Worm (Caenorhabditis elegans) whole organism, L3 larva: Measurements from ENCODE around the gene F15D4.5.
A peak's percentile ranks its signal among the peaks of the same experiment; 100 is the strongest.

Experiments used
- ZK546.5 ChIP-seq: sonication (generic microtip); optimal IDR thresholded peaks from 2 replicates; lab custom pipeline; 2017; ENCODE audit warnings: missing biosample characterization, missing genetic modification characterization
- ama-1 ChIP-seq: fragments of 150-350 bp; optimal IDR thresholded peaks from 2 replicates; lab custom pipeline; 2018
- ceh-16 ChIP-seq: sonication (generic microtip); optimal IDR thresholded peaks from 2 replicates; lab custom pipeline; 2017; ENCODE audit warnings: missing biosample characterization, missing genetic modification characterization
- ceh-28 ChIP-seq: fragments of 150-350 bp; optimal IDR thresholded peaks from 2 replicates; lab custom pipeline; 2014; ENCODE audit warnings: missing biosample characterization, missing genetic modification reagents, missing genetic modification characterization
- ceh-82 ChIP-seq: fragments of 150-350 bp; optimal IDR thresholded peaks from 2 replicates; lab custom pipeline; 2014; ENCODE audit warnings: missing biosample characterization, missing genetic modification characterization
- daf-12 ChIP-seq: fragments of 150-350 bp; optimal IDR thresholded peaks from 2 replicates; lab custom pipeline; 2014; ENCODE audit warnings: missing biosample characterization, missing genetic modification reagents, missing genetic modification characterization
- egl-5 ChIP-seq: fragments of 150-350 bp; optimal IDR thresholded peaks from 2 replicates; lab custom pipeline; 2017; ENCODE audit warnings: missing biosample characterization, missing genetic modification reagents, missing genetic modification characterization, inconsistent platforms
- elt-2 ChIP-seq: sonication (generic microtip); optimal IDR thresholded peaks from 2 replicates; lab custom pipeline; 2016; ENCODE audit warnings: missing genetic modification reagents, mild to moderate bottlenecking, missing genetic modification characterization, missing compliant biosample characterization
- elt-3 ChIP-seq, 3 experiments: fragments of 150-350 bp in 1 of 3; sonication (generic microtip) in 2 of 3; optimal IDR thresholded peaks; 2 replicates in 2 of 3; 4 replicates in 1 of 3; lab custom pipeline; 2014 to 2017; ENCODE audit warnings: missing biosample characterization in 3 of 3, missing genetic modification characterization in 3 of 3
- eor-1 ChIP-seq, 2 experiments: fragments of 150-350 bp; optimal IDR thresholded peaks; 2 replicates each; lab custom pipeline; 2014 to 2018; ENCODE audit warnings: missing biosample characterization in 2 of 2, missing genetic modification characterization in 2 of 2
- fkh-10 ChIP-seq: sonication (generic microtip); optimal IDR thresholded peaks from 2 replicates; lab custom pipeline; 2017; ENCODE audit warnings: missing biosample characterization, missing genetic modification reagents, missing genetic modification characterization
- fkh-2 ChIP-seq: fragments of 150-350 bp; optimal IDR thresholded peaks from 2 replicates; lab custom pipeline; 2014; ENCODE audit warnings: missing biosample characterization, missing genetic modification reagents, missing genetic modification characterization
- fos-1 ChIP-seq: fragments of 150-350 bp; optimal IDR thresholded peaks from 2 replicates; lab custom pipeline; 2014; ENCODE audit warnings: missing biosample characterization, missing genetic modification characterization
- lin-15B ChIP-seq: fragments of 150-350 bp; optimal IDR thresholded peaks from 2 replicates; lab custom pipeline; 2014; ENCODE audit warnings: missing biosample characterization, missing genetic modification characterization
- lsy-12 ChIP-seq: sonication (generic microtip); optimal IDR thresholded peaks from 2 replicates; lab custom pipeline; 2016; ENCODE audit warnings: mild to moderate bottlenecking, missing genetic modification characterization, missing compliant biosample characterization
- mdl-1 ChIP-seq: fragments of 150-350 bp; optimal IDR thresholded peaks from 2 replicates; lab custom pipeline; 2014; ENCODE audit warnings: missing biosample characterization, missing genetic modification characterization
- mml-1 ChIP-seq: fragments of 150-350 bp; sonication (generic microtip); optimal IDR thresholded peaks from 3 replicates; lab custom pipeline; 2014; ENCODE audit warnings: missing biosample characterization, missing genetic modification characterization
- nhr-12 ChIP-seq: fragments of 150-350 bp; optimal IDR thresholded peaks from 2 replicates; lab custom pipeline; 2014; ENCODE audit warnings: missing biosample characterization, missing genetic modification characterization
- nhr-23 ChIP-seq: fragments of 150-350 bp; optimal IDR thresholded peaks from 2 replicates; lab custom pipeline; 2014; ENCODE audit warnings: missing biosample characterization, missing genetic modification reagents, missing genetic modification characterization
- nhr-237 ChIP-seq: fragments of 150-350 bp; optimal IDR thresholded peaks from 2 replicates; lab custom pipeline; 2014; ENCODE audit warnings: missing biosample characterization, missing genetic modification characterization
- nhr-25 ChIP-seq: sonication (generic microtip); optimal IDR thresholded peaks from 2 replicates; lab custom pipeline; 2017; ENCODE audit warnings: missing biosample characterization, missing genetic modification characterization
- nhr-28 ChIP-seq: fragments of 150-350 bp; optimal IDR thresholded peaks from 2 replicates; lab custom pipeline; 2014; ENCODE audit warnings: missing biosample characterization, missing genetic modification characterization
- nhr-43 ChIP-seq: sonication (generic microtip); optimal IDR thresholded peaks from 2 replicates; lab custom pipeline; 2016; ENCODE audit warnings: mild to moderate bottlenecking, missing genetic modification characterization, missing compliant biosample characterization; ENCODE audit not compliant: poor library complexity, severe bottlenecking
- pha-4 ChIP-seq: fragments of 150-350 bp; optimal IDR thresholded peaks from 2 replicates; lab custom pipeline; 2014; ENCODE audit warnings: missing biosample characterization, missing genetic modification reagents, missing genetic modification characterization
- pqm-1 ChIP-seq: fragments of 150-350 bp; optimal IDR thresholded peaks from 2 replicates; lab custom pipeline; 2017; ENCODE audit warnings: missing biosample characterization, missing genetic modification characterization, inconsistent platforms
- skn-1 ChIP-seq: fragments of 150-350 bp; optimal IDR thresholded peaks from 2 replicates; lab custom pipeline; 2014; ENCODE audit warnings: missing biosample characterization, missing genetic modification characterization
- snpc-4 ChIP-seq: fragments of 150-350 bp; optimal IDR thresholded peaks from 2 replicates; lab custom pipeline; 2014; ENCODE audit warnings: missing biosample characterization, missing genetic modification characterization
- tbx-2 ChIP-seq: sonication (generic microtip); optimal IDR thresholded peaks from 2 replicates; lab custom pipeline; 2016; ENCODE audit warnings: mild to moderate bottlenecking, missing genetic modification characterization, missing compliant biosample characterization
- unc-39 ChIP-seq: sonication (generic microtip); optimal IDR thresholded peaks from 4 replicates; lab custom pipeline; 2017; ENCODE audit warnings: missing biosample characterization, missing genetic modification characterization

Gene F15D4.5

DNA sequence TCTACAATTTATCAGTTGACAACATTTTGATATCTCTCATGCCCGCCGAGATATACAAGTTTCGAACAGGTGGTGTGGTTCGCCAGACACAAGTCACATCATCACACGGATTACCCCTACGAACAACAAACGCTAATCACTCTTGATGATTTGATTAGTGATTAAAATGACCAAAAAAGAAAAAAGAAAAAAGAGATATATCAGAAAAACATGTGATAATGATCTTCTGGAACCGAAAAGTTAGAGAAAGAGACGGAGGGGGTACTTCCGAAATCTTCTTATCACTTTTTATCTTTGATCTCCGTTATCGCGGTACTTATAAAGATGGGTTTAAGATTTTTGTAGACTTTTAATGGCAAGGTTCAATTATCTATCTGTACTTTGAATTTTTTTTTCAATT lies 47.7 kb downstream of the F15D4.5 start:
- TF ChIP-seq elt-3 (tag; optimal IDR thresholded peaks at IDR 0.05; lab: Kevin White, UChicago) (peak in 2 of 3 experiments; percentile 13 to 22), ceh-82 (no peak), eor-1 (tag; optimal IDR thresholded peaks at IDR 0.05; lab: Kevin White, UChicago) (no peak), nhr-12 (tag; lab: Kevin White, UChicago) (no peak), fos-1 (tag; lab: Kevin White, UChicago) (no peak), ceh-28 (peak; percentile 25), elt-2 (no peak), mdl-1 (tag; lab: Kevin White, UChicago) (no peak), nhr-43 (peak; percentile 38), nhr-23 (tag; lab: Kevin White, UChicago) (peak; percentile 73), egl-5 (tag; lab: Kevin White, UChicago) (no peak), mml-1 (tag; lab: Kevin White, UChicago) (no peak)

DNA sequence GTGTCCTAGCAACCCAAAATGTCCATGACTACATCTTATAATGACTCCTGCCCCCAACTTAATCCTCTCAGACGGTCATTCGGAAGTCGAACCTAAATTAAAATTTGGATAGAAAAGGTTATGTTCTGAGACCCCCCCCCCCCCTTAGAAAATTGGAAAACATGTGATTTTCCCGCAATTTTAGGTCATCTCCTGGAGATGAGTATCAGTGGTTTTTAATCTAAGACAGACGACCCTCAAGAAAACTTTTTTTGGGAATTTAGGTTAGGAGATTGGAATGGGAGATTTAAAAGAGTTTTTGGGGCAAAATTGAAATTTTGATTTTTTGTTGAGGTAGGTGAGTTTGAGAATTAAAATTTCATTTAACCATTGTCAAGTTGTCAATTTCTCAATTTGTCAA lies 48.3 kb downstream of the F15D4.5 start:
- TF ChIP-seq lsy-12 (tag; lab: Kevin White, UChicago): no peak
- peak; percentile 58 for TF ChIP-seq nhr-23 (tag; lab: Kevin White, UChicago)
- TF ChIP-seq mdl-1 (tag; lab: Kevin White, UChicago): no peak

DNA sequence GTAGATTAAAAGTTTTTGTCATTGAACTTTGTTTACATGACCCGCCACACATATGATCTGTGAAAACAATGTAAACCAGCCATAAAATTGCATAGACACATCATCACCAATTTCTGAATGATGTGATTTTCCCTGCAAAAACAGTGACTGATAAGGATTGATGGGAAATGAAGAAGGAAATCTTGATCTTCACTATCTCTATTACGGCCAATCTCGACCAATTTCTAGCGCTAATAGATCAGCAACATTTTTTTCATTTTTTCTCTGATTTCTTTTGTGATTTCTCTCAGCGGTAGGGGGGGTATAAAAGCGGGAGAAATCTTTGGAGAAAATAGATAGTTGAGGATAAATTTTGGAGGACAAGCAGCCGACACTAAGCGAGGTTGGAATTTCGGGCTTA lies 52.1 kb downstream of the F15D4.5 start:
- TF ChIP-seq tbx-2 (tag; lab: Kevin White, UChicago): no peak
- TF ChIP-seq skn-1 (tag; lab: Kevin White, UChicago): no peak
- no peak for TF ChIP-seq daf-12 (tag; lab: Kevin White, UChicago)
- no peak for TF ChIP-seq ceh-28
- TF ChIP-seq ceh-16 (tag; lab: Kevin White, UChicago): no peak
- no peak for TF ChIP-seq egl-5 (tag; lab: Kevin White, UChicago)
- no peak for TF ChIP-seq pha-4 (tag; lab: Kevin White, UChicago)
- TF ChIP-seq unc-39 (tag; lab: Kevin White, UChicago): no peak
- no peak for TF ChIP-seq nhr-237 (tag; lab: Kevin White, UChicago)
- no peak for TF ChIP-seq nhr-25
- no peak for TF ChIP-seq lin-15B (tag; lab: Kevin White, UChicago)
- TF ChIP-seq nhr-12 (tag; lab: Kevin White, UChicago): no peak
- no peak for TF ChIP-seq nhr-28
- no peak for TF ChIP-seq ZK546.5 (tag; lab: Kevin White, UChicago)
- no peak for TF ChIP-seq snpc-4 (tag; lab: Kevin White, UChicago)
- no peak for TF ChIP-seq fkh-10
- no peak for TF ChIP-seq fkh-2 (tag; lab: Kevin White, UChicago)
- no peak for TF ChIP-seq pqm-1
- TF ChIP-seq ama-1 (lab: Kevin White, UChicago): no peak
- no peak for TF ChIP-seq mml-1 (tag; lab: Kevin White, UChicago)
